Fruit fly (Drosophila melanogaster): Measurements from ENCODE around the gene t.

The t gene

DNA sequence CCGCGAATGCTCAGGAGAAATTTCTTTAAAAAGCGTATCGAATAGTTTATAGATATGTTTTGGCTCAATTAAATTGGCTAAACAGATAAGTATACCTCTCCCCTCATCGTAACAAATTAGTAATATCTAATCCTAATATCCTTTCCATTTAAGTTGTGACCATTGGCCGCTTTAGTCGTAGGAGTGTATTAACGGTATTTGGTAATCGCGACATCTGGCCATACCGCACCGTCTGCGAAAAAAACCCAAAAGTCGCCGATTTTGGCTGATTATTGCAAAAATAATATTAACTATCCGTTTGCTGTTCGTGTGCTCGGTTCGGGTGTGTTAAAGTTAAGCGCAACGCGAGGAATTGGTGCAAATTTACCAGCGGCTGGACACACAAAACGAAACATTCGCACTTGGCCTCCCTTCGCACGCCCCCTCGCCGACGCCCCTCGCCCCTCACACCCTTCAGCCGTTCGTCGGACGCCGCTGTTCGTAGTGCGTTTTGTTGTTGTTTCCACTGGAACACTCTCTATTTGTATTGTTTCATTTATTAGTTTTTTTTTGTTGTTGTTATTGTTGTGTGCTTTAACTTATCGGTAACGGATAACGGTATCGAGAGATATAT is 24.2 kb upstream of the t start, which contains the start of the genes amx and Dsor1:
Gene amx, minus strand, starts transcription at position 166 of the 613 bp plus-strand sequence.
Gene Dsor1, plus strand, starts transcription at position 172 of the 613 bp plus-strand sequence.
- TF ChIP-seq woc (GFP tag; optimal IDR thresholded peaks at IDR 0.05), result no peak
- TF ChIP-seq Rel (GFP tag; optimal IDR thresholded peaks at IDR 0.05), result no peak
- peak; percentile 92 for TF ChIP-seq Rel (tag; optimal IDR thresholded peaks at IDR 0.05)
- no peak for TF ChIP-seq Abd-B (GFP tag; optimal IDR thresholded peaks at IDR 0.05)
- no peak for TF ChIP-seq rgr (GFP tag; optimal IDR thresholded peaks at IDR 0.05)
- no peak for TF ChIP-seq tai (GFP tag; optimal IDR thresholded peaks at IDR 0.05)
- TF ChIP-seq usp (GFP tag; optimal IDR thresholded peaks at IDR 0.05), result no peak
- peak; percentile 9 for TF ChIP-seq HLH106 (tag; optimal IDR thresholded peaks at IDR 0.05)

DNA sequence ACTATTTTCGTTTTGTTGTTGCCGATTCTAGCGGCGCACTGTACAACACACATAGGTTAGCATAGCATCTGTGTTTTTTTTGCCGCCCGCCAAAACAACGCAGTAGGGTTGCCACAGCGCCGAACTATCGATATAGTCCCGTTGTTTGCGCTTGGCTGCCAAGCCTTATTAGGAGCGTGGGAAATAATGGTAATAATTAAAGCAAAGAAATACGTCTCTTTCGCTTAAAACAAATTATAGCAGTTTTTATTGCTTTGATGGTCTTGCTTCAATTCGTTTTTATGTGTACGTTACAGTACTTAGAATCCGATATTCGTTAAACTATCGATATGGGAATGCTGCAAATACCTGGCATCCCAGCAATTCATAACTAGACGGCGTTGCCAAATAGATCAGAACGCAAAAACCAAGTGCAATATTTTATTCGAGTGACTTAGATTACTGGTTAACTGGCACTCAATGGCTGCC is 20.4 kb upstream of the t start, which contains the start of the genes mxc and Larp7:
Gene mxc, minus strand, starts transcription at position 51 of the 468 bp plus-strand sequence.
Gene Larp7, plus strand, starts transcription at position 401 of the 468 bp plus-strand sequence.
- no peak for TF ChIP-seq br (GFP tag; optimal IDR thresholded peaks at IDR 0.05)
- TF ChIP-seq rgr (GFP tag; optimal IDR thresholded peaks at IDR 0.05), result peak; percentile 74
- no peak for TF ChIP-seq Hr78 (GFP tag; optimal IDR thresholded peaks at IDR 0.05)
- no peak for TF ChIP-seq Abd-B (GFP tag; optimal IDR thresholded peaks at IDR 0.05)
- peak; percentile 58 for TF ChIP-seq dmrt93B (GFP tag; optimal IDR thresholded peaks at IDR 0.05)
- TF ChIP-seq CrebA (GFP tag; optimal IDR thresholded peaks at IDR 0.05; ENCODE audit: borderline replicate concordance), result no peak
- peak; percentile 55 for TF ChIP-seq OdsH (GFP tag; optimal IDR thresholded peaks at IDR 0.05)
- peak; percentile 42 for TF ChIP-seq psq (GFP tag; optimal IDR thresholded peaks at IDR 0.05)
- peak; percentile 55 for TF ChIP-seq CG9705 (GFP tag; optimal IDR thresholded peaks at IDR 0.05)
- peak; percentile 76 for TF ChIP-seq HLH106 (tag; optimal IDR thresholded peaks at IDR 0.05)
- no peak for TF ChIP-seq Rel (GFP tag; optimal IDR thresholded peaks at IDR 0.05)
- peak; percentile 62 for TF ChIP-seq Rel (tag; optimal IDR thresholded peaks at IDR 0.05)
- TF ChIP-seq ey (GFP tag; optimal IDR thresholded peaks at IDR 0.05), result peak; percentile 78
- no peak for TF ChIP-seq h (GFP tag; optimal IDR thresholded peaks at IDR 0.05)
- TF ChIP-seq GATAd (GFP tag; optimal IDR thresholded peaks at IDR 0.05), result peak; percentile 10

DNA sequence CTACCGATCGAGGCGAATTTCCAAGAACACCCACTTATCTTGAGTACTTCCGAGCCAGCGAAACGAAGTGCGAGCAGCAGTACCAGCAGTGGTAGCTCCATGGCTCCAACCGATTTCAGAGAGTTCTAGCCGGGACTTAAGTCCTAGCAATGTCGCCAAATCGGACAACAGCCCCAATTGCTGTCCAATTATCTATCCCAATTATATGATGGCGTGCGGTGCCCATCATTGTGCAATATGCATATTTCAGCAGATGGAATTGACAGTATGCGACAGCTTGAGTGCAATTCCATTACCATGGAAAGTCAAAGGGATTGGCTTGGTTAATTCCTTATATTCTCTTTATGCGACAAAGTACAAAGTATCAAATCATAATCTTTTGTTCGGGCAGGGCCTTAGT is 13.4 kb upstream of the t start, which contains the start of gene Ir8a:
Gene Ir8a, minus strand, starts transcription at position 101 of the 400 bp plus-strand sequence.
- TF ChIP-seq Hr78 (GFP tag; optimal IDR thresholded peaks at IDR 0.05), result no peak
- no peak for TF ChIP-seq HLH106 (tag; optimal IDR thresholded peaks at IDR 0.05)
- no peak for TF ChIP-seq usp (GFP tag; optimal IDR thresholded peaks at IDR 0.05)
- no peak for TF ChIP-seq br (GFP tag; optimal IDR thresholded peaks at IDR 0.05)
- TF ChIP-seq lola (GFP tag; optimal IDR thresholded peaks at IDR 0.05), result no peak
- no peak for TF ChIP-seq OdsH (GFP tag; optimal IDR thresholded peaks at IDR 0.05)
- TF ChIP-seq Hnf4 (GFP tag; optimal IDR thresholded peaks at IDR 0.05), result no peak
- TF ChIP-seq tai (GFP tag; optimal IDR thresholded peaks at IDR 0.05), result no peak
- TF ChIP-seq dl (GFP tag; optimal IDR thresholded peaks at IDR 0.05; ENCODE audit: insufficient read depth in 1 of 2, partially characterized antibody in 2 of 2), result no peak
- no peak for TF ChIP-seq fru (GFP tag; optimal IDR thresholded peaks at IDR 0.05)
- TF ChIP-seq foxo (GFP tag; optimal IDR thresholded peaks at IDR 0.05), result no peak
- no peak for TF ChIP-seq dsf (GFP tag; optimal IDR thresholded peaks at IDR 0.05; ENCODE audit: borderline replicate concordance)
- TF ChIP-seq psq (GFP tag; optimal IDR thresholded peaks at IDR 0.05), result no peak
- TF ChIP-seq CG32264 (GFP tag; optimal IDR thresholded peaks at IDR 0.05), result no peak
- no peak for TF ChIP-seq dmrt93B (GFP tag; optimal IDR thresholded peaks at IDR 0.05)
- TF ChIP-seq Rel (GFP tag; optimal IDR thresholded peaks at IDR 0.05), result no peak
- no peak for TF ChIP-seq Rel (tag; optimal IDR thresholded peaks at IDR 0.05)
- no peak for TF ChIP-seq Abd-B (GFP tag; optimal IDR thresholded peaks at IDR 0.05)
- TF ChIP-seq rgr (GFP tag; optimal IDR thresholded peaks at IDR 0.05), result no peak
- no peak for TF ChIP-seq Hr83 (GFP tag; optimal IDR thresholded peaks at IDR 0.05; ENCODE audit: poor library complexity, severe bottlenecking)

DNA sequence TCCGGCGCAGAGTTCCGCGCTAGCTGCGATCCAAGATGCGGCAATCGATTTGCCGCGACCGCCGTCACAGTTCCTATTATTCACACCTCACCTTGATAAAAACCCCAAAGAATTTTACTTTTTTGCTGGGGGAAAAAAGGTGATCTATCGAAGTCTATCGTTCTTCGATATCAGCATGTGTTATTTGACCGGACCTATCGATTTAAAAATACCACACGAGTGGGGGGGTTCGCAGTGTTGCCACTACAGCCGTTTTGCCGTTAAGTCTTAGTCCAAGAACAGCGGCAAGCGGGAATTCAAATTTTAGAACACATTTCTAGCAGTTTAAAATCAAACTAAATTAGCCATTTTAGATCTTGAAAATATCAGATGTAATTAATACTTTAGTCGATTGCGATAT is 9.1 kb upstream of the t start, which contains the start of gene CG12121:
Gene CG12121, minus strand, starts transcription at position 180 of the 400 bp plus-strand sequence.
- TF ChIP-seq CG32264 (GFP tag; optimal IDR thresholded peaks at IDR 0.05) (no peak), ey (GFP tag; optimal IDR thresholded peaks at IDR 0.05) (no peak), Hr78 (GFP tag; optimal IDR thresholded peaks at IDR 0.05) (no peak), Vsx2 (GFP tag; optimal IDR thresholded peaks at IDR 0.05; ENCODE audit: partially characterized antibody) (peak; percentile 71), Rel (GFP tag; optimal IDR thresholded peaks at IDR 0.05) (no peak), Rel (tag; optimal IDR thresholded peaks at IDR 0.05) (peak; percentile 94), jim (GFP tag; optimal IDR thresholded peaks at IDR 0.05) (no peak), brk (GFP tag; optimal IDR thresholded peaks at IDR 0.05) (no peak), Myc (optimal IDR thresholded peaks at IDR 0.05) (no peak)
